Comparison of ENCODE assay signal across 4 fruit fly cellular contexts in the genomic region with DNA sequence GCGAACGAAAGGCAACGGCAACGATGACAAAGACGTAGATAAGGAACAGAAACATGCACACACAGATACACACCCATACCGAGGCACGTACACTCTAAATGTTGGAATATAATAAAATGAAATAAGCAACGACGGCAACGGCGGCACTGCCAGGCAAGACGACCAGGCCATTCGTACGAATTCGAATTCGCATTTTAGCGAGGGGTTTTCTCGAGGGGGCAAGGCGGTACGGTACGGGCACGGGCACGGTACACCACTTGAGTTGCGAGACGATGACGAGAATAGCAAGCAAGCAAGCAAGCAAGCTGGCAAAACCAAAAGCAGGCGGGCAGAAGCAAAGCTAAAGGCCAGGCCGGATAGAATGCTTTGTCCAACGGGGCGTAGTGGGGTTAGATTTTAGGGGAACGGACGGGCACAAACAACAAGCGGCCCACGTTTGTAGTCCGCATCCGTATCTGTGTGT.
TF ChIP-seq lines count a peak whose summit lies in the region.

No protein-coding gene starts in this region.

TF ChIP-seq in whole organism, adult, 20 proteins besides CTCF, POLR2A, EP300 and RAD21 (continued from another document):
- TF ChIP-seq CG11617 (GFP tag; optimal IDR thresholded peaks at IDR 0.05; lab: Kevin White, UChicago) = no peak
- TF ChIP-seq Crg-1 (GFP tag; optimal IDR thresholded peaks at IDR 0.05; lab: Kevin White, UChicago) = no peak
- TF ChIP-seq bab1 (GFP tag; optimal IDR thresholded peaks at IDR 0.05; lab: Kevin White, UChicago) = peak; percentile 38

TF ChIP-seq in whole organism, embryonic, 481 proteins besides CTCF, POLR2A, EP300 and RAD21 (continued from another document and continues in another):
- no peak for TF ChIP-seq bbx (GFP tag; IDR thresholded peaks at IDR 0.05; lab: Robert Waterston, UW; ENCODE audit: partially characterized antibody)
- no peak for TF ChIP-seq Sry-δ (GFP tag; optimal IDR thresholded peaks at IDR 0.05; lab: Kevin White, UChicago)
- TF ChIP-seq TFAM (GFP tag; optimal IDR thresholded peaks at IDR 0.05; lab: Kevin White, UChicago) = no peak
- no peak for TF ChIP-seq nerfin-1 (tag; optimal IDR thresholded peaks at IDR 0.05; lab: Kevin White, UChicago)
- no peak for TF ChIP-seq CG7786 (GFP tag; optimal IDR thresholded peaks at IDR 0.05; lab: Kevin White, UChicago)
- TF ChIP-seq sob (GFP tag; IDR thresholded peaks at IDR 0.05; lab: Robert Waterston, UW) = 0 out of 2 replicates have a peak, but pooled peaks have one; percentile 4
- TF ChIP-seq CG10959 (GFP tag; IDR thresholded peaks at IDR 0.05; lab: Robert Waterston, UW) = no peak
- peak; percentile 72 for TF ChIP-seq pros (GFP tag; optimal IDR thresholded peaks at IDR 0.05; lab: Kevin White, UChicago)
- TF ChIP-seq gt (GFP tag; IDR thresholded peaks at IDR 0.05; lab: Robert Waterston, UW) = no peak
- TF ChIP-seq zfh1 (GFP tag; IDR thresholded peaks at IDR 0.05; lab: Robert Waterston, UW) = no peak
- TF ChIP-seq D19A (tag; optimal IDR thresholded peaks at IDR 0.05; lab: Kevin White, UChicago) = peak; percentile 34
- TF ChIP-seq Sox100B (GFP tag; optimal IDR thresholded peaks at IDR 0.05; lab: Kevin White, UChicago) = no peak
- TF ChIP-seq CG1024 (GFP tag; IDR thresholded peaks at IDR 0.05; lab: Robert Waterston, UW) = no peak
- no peak for TF ChIP-seq cas (GFP tag; IDR thresholded peaks at IDR 0.05; lab: Robert Waterston, UW)
- no peak for TF ChIP-seq insv (GFP tag; optimal IDR thresholded peaks at IDR 0.05; lab: Kevin White, UChicago)
- no peak for TF ChIP-seq Dip2 (GFP tag; IDR thresholded peaks at IDR 0.05; lab: Robert Waterston, UW)
- TF ChIP-seq CG31365 (tag; optimal IDR thresholded peaks at IDR 0.05; lab: Kevin White, UChicago) = no peak
- no peak for TF ChIP-seq CG5245 (GFP tag; optimal IDR thresholded peaks at IDR 0.05; lab: Kevin White, UChicago)
- TF ChIP-seq tna (GFP tag; IDR thresholded peaks at IDR 0.05; lab: Robert Waterston, UW; ENCODE audit: partially characterized antibody) = no peak
- TF ChIP-seq CG34224 (GFP tag; IDR thresholded peaks at IDR 0.05; lab: Robert Waterston, UW; ENCODE audit: partially characterized antibody) = peak; percentile 47; the same call in 1 of the 3 replicates
- no peak for TF ChIP-seq NC2α (GFP tag; optimal IDR thresholded peaks at IDR 0.05; lab: Kevin White, UChicago)
- no peak for TF ChIP-seq Elba2 (GFP tag; optimal IDR thresholded peaks at IDR 0.05; lab: Kevin White, UChicago)
- no peak for TF ChIP-seq ssp (GFP tag; IDR thresholded peaks at IDR 0.05; lab: Robert Waterston, UW)
- TF ChIP-seq slou (GFP tag; optimal IDR thresholded peaks at IDR 0.05; lab: Kevin White, UChicago) = no peak
- peak; percentile 10 for TF ChIP-seq pzg (GFP tag; optimal IDR thresholded peaks at IDR 0.05; lab: Kevin White, UChicago)
- peak; percentile 32; the same call in 1 of the 3 replicates for TF ChIP-seq knrl (GFP tag; IDR thresholded peaks at IDR 0.05; lab: Robert Waterston, UW; ENCODE audit: partially characterized antibody)
- no peak for TF ChIP-seq CG2712 (tag; optimal IDR thresholded peaks at IDR 0.05; lab: Kevin White, UChicago)
- TF ChIP-seq ci (GFP tag; IDR thresholded peaks at IDR 0.05; lab: Robert Waterston, UW) = no peak
- peak; percentile 91 for TF ChIP-seq cwo (GFP tag; optimal IDR thresholded peaks at IDR 0.05; lab: Kevin White, UChicago)
- no peak for TF ChIP-seq aop (GFP tag; IDR thresholded peaks at IDR 0.05; lab: Robert Waterston, UW)
- no peak for TF ChIP-seq CG17612 (GFP tag; IDR thresholded peaks at IDR 0.05; lab: Robert Waterston, UW)
- no peak for TF ChIP-seq onecut (GFP tag; IDR thresholded peaks at IDR 0.05; lab: Robert Waterston, UW)
- no peak for TF ChIP-seq CG13296 (GFP tag; optimal IDR thresholded peaks at IDR 0.05; lab: Kevin White, UChicago)
- TF ChIP-seq CG9215 (GFP tag; IDR thresholded peaks at IDR 0.05; lab: Robert Waterston, UW) = no peak
- no peak for TF ChIP-seq ken (GFP tag; IDR thresholded peaks at IDR 0.05; lab: Robert Waterston, UW)
- TF ChIP-seq CG6854 (GFP tag; optimal IDR thresholded peaks at IDR 0.05; lab: Kevin White, UChicago) = no peak
- no peak for TF ChIP-seq CG11093 (GFP tag; IDR thresholded peaks at IDR 0.05; lab: Robert Waterston, UW)
- 0 out of 2 replicates have a peak, but pooled peaks have one; percentile 16 for TF ChIP-seq CG14441 (GFP tag; IDR thresholded peaks at IDR 0.05; lab: Robert Waterston, UW)
- no peak for TF ChIP-seq Bteb2 (GFP tag; optimal IDR thresholded peaks at IDR 0.05; lab: Kevin White, UChicago)
- peak; percentile 33 for TF ChIP-seq psq (GFP tag; optimal IDR thresholded peaks at IDR 0.05; lab: Kevin White, UChicago)
- no peak for TF ChIP-seq pho (GFP tag; optimal IDR thresholded peaks at IDR 0.05; lab: Kevin White, UChicago)
- no peak for TF ChIP-seq Six4 (GFP tag; optimal IDR thresholded peaks at IDR 0.05; lab: Kevin White, UChicago)

TF ChIP-seq in whole organism, prepupa, 60 proteins besides CTCF, POLR2A, EP300 and RAD21 (continued from another document):
- no peak for TF ChIP-seq fd85E (GFP tag; optimal IDR thresholded peaks at IDR 0.05; lab: Kevin White, UChicago)
- no peak for TF ChIP-seq CG4318 (GFP tag; optimal IDR thresholded peaks at IDR 0.05; lab: Kevin White, UChicago)
- TF ChIP-seq CG6276 (GFP tag; optimal IDR thresholded peaks at IDR 0.05; lab: Kevin White, UChicago) = no peak
- no peak for TF ChIP-seq CG10669 (GFP tag; optimal IDR thresholded peaks at IDR 0.05; lab: Kevin White, UChicago)
- TF ChIP-seq net (GFP tag; optimal IDR thresholded peaks at IDR 0.05; lab: Kevin White, UChicago) = no peak
- no peak for TF ChIP-seq CG16779 (tag; optimal IDR thresholded peaks at IDR 0.05; lab: Kevin White, UChicago)
- TF ChIP-seq achi (GFP tag; optimal IDR thresholded peaks at IDR 0.05; lab: Kevin White, UChicago) = no peak
- TF ChIP-seq CG8632 (GFP tag; optimal IDR thresholded peaks at IDR 0.05; lab: Kevin White, UChicago) = no peak
- no peak for TF ChIP-seq CG32006 (GFP tag; optimal IDR thresholded peaks at IDR 0.05; lab: Kevin White, UChicago)
- no peak for TF ChIP-seq Smox (GFP tag; optimal IDR thresholded peaks at IDR 0.05; lab: Kevin White, UChicago)
- TF ChIP-seq pdm3 (GFP tag; optimal IDR thresholded peaks at IDR 0.05; lab: Kevin White, UChicago) = no peak
- TF ChIP-seq Sox14 (GFP tag; optimal IDR thresholded peaks at IDR 0.05; lab: Kevin White, UChicago) = peak; percentile 68
- TF ChIP-seq CG11902 (GFP tag; optimal IDR thresholded peaks at IDR 0.05; lab: Kevin White, UChicago) = no peak
- TF ChIP-seq CG3032 (tag; optimal IDR thresholded peaks at IDR 0.05; lab: Kevin White, UChicago) = peak; percentile 8
- TF ChIP-seq CG1621 (tag; optimal IDR thresholded peaks at IDR 0.05; lab: Kevin White, UChicago) = peak; percentile 12
- no peak for TF ChIP-seq Hr39 (GFP tag; optimal IDR thresholded peaks at IDR 0.05; lab: Kevin White, UChicago)
- peak; percentile 53 for TF ChIP-seq CG6163 (GFP tag; IDR thresholded peaks at IDR 0.05; lab: Robert Waterston, UW)
- peak; percentile 20 for TF ChIP-seq Ets96B (tag; optimal IDR thresholded peaks at IDR 0.05; lab: Kevin White, UChicago)
- TF ChIP-seq Hr4 (GFP tag; optimal IDR thresholded peaks at IDR 0.05; lab: Kevin White, UChicago) = peak; percentile 5
- TF ChIP-seq CG11294 (GFP tag; IDR thresholded peaks at IDR 0.05; lab: Robert Waterston, UW) = 0 out of 2 replicates have a peak, but pooled peaks have one; percentile 31
- TF ChIP-seq dsx (GFP tag; optimal IDR thresholded peaks at IDR 0.05; lab: Kevin White, UChicago; ENCODE audit: poor library complexity, severe bottlenecking) = peak; percentile 40
- no peak for TF ChIP-seq dac (GFP tag; optimal IDR thresholded peaks at IDR 0.05; lab: Kevin White, UChicago)
- no peak for TF ChIP-seq CG8319 (GFP tag; optimal IDR thresholded peaks at IDR 0.05; lab: Kevin White, UChicago)
- TF ChIP-seq OdsH (GFP tag; optimal IDR thresholded peaks at IDR 0.05; lab: Kevin White, UChicago) = no peak
- peak; percentile 4 for TF ChIP-seq cyc (GFP tag; optimal IDR thresholded peaks at IDR 0.05; lab: Kevin White, UChicago)
- TF ChIP-seq spab (GFP tag; optimal IDR thresholded peaks at IDR 0.05; lab: Kevin White, UChicago) = no peak
- no peak for TF ChIP-seq Sox15 (GFP tag; optimal IDR thresholded peaks at IDR 0.05; lab: Kevin White, UChicago)
- TF ChIP-seq salr (GFP tag; optimal IDR thresholded peaks at IDR 0.05; lab: Kevin White, UChicago) = peak in 1 of 2 experiments; percentile 42
- TF ChIP-seq CG7368 (GFP tag; optimal IDR thresholded peaks at IDR 0.05; lab: Kevin White, UChicago) = no peak
- TF ChIP-seq acj6 (GFP tag; optimal IDR thresholded peaks at IDR 0.05; lab: Kevin White, UChicago) = no peak
- no peak for TF ChIP-seq esn (GFP tag; optimal IDR thresholded peaks at IDR 0.05; lab: Kevin White, UChicago)
- peak; percentile 6 for TF ChIP-seq CG6792 (GFP tag; optimal IDR thresholded peaks at IDR 0.05; lab: Kevin White, UChicago)
- TF ChIP-seq topi (GFP tag; optimal IDR thresholded peaks at IDR 0.05; lab: Kevin White, UChicago) = no peak
- no peak for TF ChIP-seq Gug (GFP tag; IDR thresholded peaks at IDR 0.05; lab: Robert Waterston, UW)
- peak; percentile 76 for TF ChIP-seq Eip78C (GFP tag; lab: Kevin White, UChicago)
- TF ChIP-seq ss (GFP tag; optimal IDR thresholded peaks at IDR 0.05; lab: Kevin White, UChicago) = peak; percentile 31 to 38
- no peak for TF ChIP-seq CG10631 (GFP tag; optimal IDR thresholded peaks at IDR 0.05; lab: Kevin White, UChicago)
- peak; percentile 71 for TF ChIP-seq CG6854 (GFP tag; optimal IDR thresholded peaks at IDR 0.05; lab: Kevin White, UChicago)
- peak; percentile 39 for TF ChIP-seq fkh (GFP tag; optimal IDR thresholded peaks at IDR 0.05; lab: Kevin White, UChicago)
- no peak for TF ChIP-seq Ets21C (GFP tag; optimal IDR thresholded peaks at IDR 0.05; lab: Kevin White, UChicago)
- TF ChIP-seq vri (GFP tag; optimal IDR thresholded peaks at IDR 0.05; lab: Kevin White, UChicago) = peak; percentile 60
- no peak for TF ChIP-seq Met (GFP tag; optimal IDR thresholded peaks at IDR 0.05; lab: Kevin White, UChicago)
TF ChIP-seq in whole organism, prepupa: peak in this region for 25.

TF ChIP-seq in whole organism, wandering third instar larva, 38 proteins besides CTCF, POLR2A, EP300 and RAD21 (continued from another document):
- TF ChIP-seq Vsx2 (GFP tag; optimal IDR thresholded peaks at IDR 0.05; lab: Kevin White, UChicago; ENCODE audit: partially characterized antibody) (no peak), br (GFP tag; optimal IDR thresholded peaks at IDR 0.05; lab: Kevin White, UChicago) (peak; percentile 28), dl (GFP tag; optimal IDR thresholded peaks at IDR 0.05; lab: Kevin White, UChicago; ENCODE audit: insufficient read depth in 1 of 2, partially characterized antibody in 2 of 2) (peak in 1 of 2 experiments; percentile 15), rgr (GFP tag; optimal IDR thresholded peaks at IDR 0.05; lab: Kevin White, UChicago) (peak; percentile 53), HLH106 (tag; optimal IDR thresholded peaks at IDR 0.05; lab: Kevin White, UChicago) (peak; percentile 24), Mio (GFP tag; optimal IDR thresholded peaks at IDR 0.05; lab: Kevin White, UChicago) (no peak), tai (GFP tag; optimal IDR thresholded peaks at IDR 0.05; lab: Kevin White, UChicago) (no peak), usp (GFP tag; optimal IDR thresholded peaks at IDR 0.05; lab: Kevin White, UChicago) (no peak), dsf (GFP tag; optimal IDR thresholded peaks at IDR 0.05; lab: Kevin White, UChicago; ENCODE audit: borderline replicate concordance) (no peak), foxo (GFP tag; optimal IDR thresholded peaks at IDR 0.05; lab: Kevin White, UChicago) (peak in 1 of 2 experiments; percentile 8)
TF ChIP-seq in whole organism, wandering third instar larva: peak in this region for 17.
